Worm (Caenorhabditis elegans): ENCODE results near the gene frh-1.

DNA sequence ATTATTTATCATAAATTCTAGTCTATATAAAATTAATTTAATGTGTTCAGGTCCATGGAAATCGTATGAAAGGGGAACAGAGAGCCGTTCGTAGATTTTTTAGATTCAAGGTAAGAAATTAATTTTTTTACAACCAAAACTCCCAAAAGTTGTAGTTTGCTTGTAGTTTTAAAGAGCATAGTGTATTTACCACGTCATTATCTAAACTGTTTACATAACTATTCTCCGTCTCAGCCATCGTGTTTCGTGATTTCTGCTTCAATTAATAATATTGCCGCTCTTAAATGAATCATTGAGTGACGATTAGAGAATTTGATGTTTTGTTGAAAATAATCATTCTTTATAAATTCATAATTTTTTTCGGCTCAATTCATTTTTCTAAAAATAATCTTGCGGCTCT is 5.9 kb upstream of the frh-1 start, which contains the start of gene cgt-3:
- TF ChIP-seq aly-2 (tag; optimal IDR thresholded peaks at IDR 0.05) = no peak
- TF ChIP-seq elt-3 (tag; optimal IDR thresholded peaks at IDR 0.05) = no peak
- TF ChIP-seq alr-1 (tag; optimal IDR thresholded peaks at IDR 0.05) = no peak
- TF ChIP-seq zag-1 (tag; optimal IDR thresholded peaks at IDR 0.05) = no peak
- TF ChIP-seq lin-13 (GFP tag; optimal IDR thresholded peaks at IDR 0.05) = peak; percentile 13
- TF ChIP-seq ZK546.5 (tag; optimal IDR thresholded peaks at IDR 0.05) = no peak
- peak; percentile 53 for TF ChIP-seq fos-1 (tag; optimal IDR thresholded peaks at IDR 0.05)
- TF ChIP-seq mbf-1 (tag; optimal IDR thresholded peaks at IDR 0.05) = no peak
- TF ChIP-seq unc-62 (GFP tag; optimal IDR thresholded peaks at IDR 0.05) = no peak
- no peak for TF ChIP-seq blmp-1 (tag; optimal IDR thresholded peaks at IDR 0.05; ENCODE audit: insufficient read depth)
- TF ChIP-seq nhr-77 (tag; optimal IDR thresholded peaks at IDR 0.05) = no peak
- TF ChIP-seq nhr-6 (tag; optimal IDR thresholded peaks at IDR 0.05) = no peak
- no peak for TF ChIP-seq ama-1 (optimal IDR thresholded peaks at IDR 0.05)
